Worm (Caenorhabditis elegans) whole organism, mixed stage, embryonic: ENCODE data around the gene F56D3.1.

Experiments used
- elt-3 ChIP-seq: fragments of 150-350 bp; optimal IDR thresholded peaks from 2 replicates; lab custom pipeline; 2014; ENCODE audit warnings: missing biosample characterization, missing genetic modification characterization
- lsy-2 ChIP-seq: fragments of 150-350 bp; optimal IDR thresholded peaks from 2 replicates; lab custom pipeline; 2014; ENCODE audit warnings: missing biosample characterization, missing genetic modification characterization
- ztf-11 ChIP-seq: fragments of 150-350 bp; optimal IDR thresholded peaks from 2 replicates; lab custom pipeline; 2014; ENCODE audit warnings: missing biosample characterization, missing genetic modification characterization

DNA sequence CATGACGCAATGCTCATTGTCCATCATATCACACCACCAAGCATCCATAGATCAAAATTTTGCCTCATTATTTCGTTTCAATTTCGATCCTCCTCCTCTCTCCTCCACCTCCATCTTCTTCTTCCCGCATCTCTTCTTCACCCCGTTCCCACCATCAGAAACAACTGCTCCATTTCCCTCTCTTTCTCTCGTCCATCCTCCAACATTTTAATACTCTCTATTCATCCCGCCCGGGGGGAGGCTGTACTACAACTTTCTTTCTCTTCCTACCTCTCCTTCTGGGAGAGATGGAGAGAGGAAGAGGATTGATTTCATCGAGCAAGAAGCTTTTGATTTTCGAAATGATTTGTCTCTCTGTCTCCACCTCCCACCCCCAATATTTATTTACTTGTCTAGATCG, 37.8 kb downstream of the F56D3.1 start:
- TF ChIP-seq ztf-11 (tag; lab: Kevin White, UChicago) = no peak
- no peak for TF ChIP-seq lsy-2 (tag; lab: Kevin White, UChicago)
- TF ChIP-seq elt-3 (tag; lab: Kevin White, UChicago) = no peak
